Worm (Caenorhabditis elegans): ENCODE data around the gene cdr-3.

Gene cdr-3

DNA sequence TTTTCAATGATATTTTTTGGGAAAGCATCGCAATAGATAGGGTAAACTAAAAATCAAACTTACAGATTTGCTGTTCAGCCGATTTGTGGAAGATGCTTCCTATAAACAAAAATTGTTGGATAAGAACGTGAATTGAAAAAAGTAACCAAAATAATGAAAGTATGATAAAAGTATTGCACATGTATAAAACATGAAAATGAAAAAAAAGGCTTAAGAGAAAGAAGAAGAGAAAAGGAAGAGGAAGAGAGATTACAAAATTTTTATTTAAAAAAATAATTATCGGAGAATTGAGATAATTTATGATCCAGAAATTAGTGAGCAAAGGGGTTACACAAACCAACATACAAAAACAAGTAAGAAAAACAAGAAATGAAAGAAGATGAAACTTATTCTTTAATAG is 24.2 kb upstream of the cdr-3 start, which contains the start of gene pals-37:
pals-37 (minus strand) TSS at position 101 of the 400 bp plus-strand sequence.
- no peak for TF ChIP-seq T22C8.4 (GFP tag; IDR thresholded peaks at IDR 0.05)
- no peak for TF ChIP-seq cog-1 (tag; optimal IDR thresholded peaks at IDR 0.05)
- no peak for TF ChIP-seq ref-1 (GFP tag; conservative IDR thresholded peaks at IDR 0.05)

DNA sequence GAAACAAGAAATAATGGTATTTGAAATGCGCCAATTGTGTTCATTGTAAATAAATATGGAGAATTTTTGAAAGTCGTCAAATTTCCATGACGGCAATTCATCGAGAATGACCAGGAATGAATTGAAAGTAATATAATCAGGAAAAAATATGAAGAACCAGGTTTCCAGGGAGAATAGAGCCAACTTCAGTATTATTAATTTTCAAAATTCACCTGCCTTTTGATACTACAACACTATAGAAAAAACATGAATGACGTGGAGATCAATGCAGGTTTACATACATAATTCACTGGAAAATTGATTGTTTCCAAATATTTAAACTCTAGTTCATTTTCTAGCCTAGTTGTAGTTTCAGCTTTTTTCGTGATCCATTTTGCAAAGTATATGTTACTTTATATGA is 16.5 kb upstream of the cdr-3 start, which contains the start of gene srh-25:
srh-25 (minus strand) TSS at position 101 of the 400 bp plus-strand sequence.
- TF ChIP-seq tab-1 (GFP tag; IDR thresholded peaks at IDR 0.05) = no peak
- TF ChIP-seq T22C8.4 (GFP tag; IDR thresholded peaks at IDR 0.05) = no peak
- TF ChIP-seq ztf-29 (GFP tag; IDR thresholded peaks at IDR 0.05) = no peak
- no peak for TF ChIP-seq cog-1 (tag; optimal IDR thresholded peaks at IDR 0.05)
- no peak for TF ChIP-seq flt-1 (GFP tag; IDR thresholded peaks at IDR 0.05)
- no peak for TF ChIP-seq klf-2 (GFP tag; conservative IDR thresholded peaks at IDR 0.05)
- no peak for TF ChIP-seq med-1 (GFP tag; optimal IDR thresholded peaks at IDR 0.05; ENCODE audit: insufficient read depth)
- no peak for TF ChIP-seq ref-1 (GFP tag; conservative IDR thresholded peaks at IDR 0.05)
- TF ChIP-seq ztf-23 (GFP tag; IDR thresholded peaks at IDR 0.05) = no peak

DNA sequence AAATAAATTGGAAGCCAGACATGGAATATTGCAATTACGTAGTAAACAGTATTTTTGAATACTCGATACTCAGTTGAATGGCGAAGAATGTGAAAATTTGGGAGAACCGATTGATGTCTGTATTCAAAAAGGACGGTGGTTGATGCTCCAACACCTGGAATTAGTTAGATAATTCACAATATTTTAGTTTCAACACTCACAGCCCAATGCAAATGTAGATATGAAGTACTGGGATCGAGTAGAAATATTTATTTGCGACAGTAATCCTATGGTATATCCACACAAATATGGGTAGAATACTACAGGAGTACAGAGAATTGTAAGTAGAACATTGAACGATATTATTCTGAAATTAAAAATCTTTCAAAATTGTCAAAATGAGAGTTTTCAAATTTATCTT is 15.9 kb upstream of the cdr-3 start:
- no peak for TF ChIP-seq T22C8.4 (GFP tag; IDR thresholded peaks at IDR 0.05)
- no peak for TF ChIP-seq tab-1 (GFP tag; IDR thresholded peaks at IDR 0.05)
- TF ChIP-seq ztf-23 (GFP tag; IDR thresholded peaks at IDR 0.05) = no peak
- TF ChIP-seq cog-1 (tag; optimal IDR thresholded peaks at IDR 0.05) = no peak
- no peak for TF ChIP-seq ztf-29 (GFP tag; IDR thresholded peaks at IDR 0.05)
- no peak for TF ChIP-seq med-1 (GFP tag; optimal IDR thresholded peaks at IDR 0.05; ENCODE audit: insufficient read depth)
- no peak for TF ChIP-seq klf-2 (GFP tag; conservative IDR thresholded peaks at IDR 0.05)
- no peak for TF ChIP-seq flt-1 (GFP tag; IDR thresholded peaks at IDR 0.05)
- TF ChIP-seq ref-1 (GFP tag; conservative IDR thresholded peaks at IDR 0.05) = no peak

DNA sequence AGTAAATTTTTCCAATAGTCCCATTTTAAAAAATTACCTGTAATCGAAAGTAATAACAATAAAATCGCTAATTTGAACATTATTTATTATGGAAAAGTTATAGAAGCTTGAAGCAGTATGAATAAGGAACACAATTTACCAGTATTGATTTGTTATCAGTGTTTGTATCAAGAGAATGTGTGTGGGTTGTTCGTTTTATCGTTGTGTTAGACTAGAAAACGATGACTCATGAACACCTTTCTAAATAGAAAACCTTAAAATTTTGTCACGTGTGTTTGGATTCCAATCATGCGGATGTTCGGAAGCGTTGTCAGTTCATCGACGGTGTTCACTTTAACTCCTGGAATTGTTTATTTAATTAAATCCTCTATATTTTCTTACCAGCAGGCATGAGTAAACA is 14.9 kb upstream of the cdr-3 start, which contains the start of gene C54D10.13:
C54D10.13 (minus strand) TSS at position 179 of the 400 bp plus-strand sequence.
- TF ChIP-seq ztf-29 (GFP tag; IDR thresholded peaks at IDR 0.05) (no peak), flt-1 (GFP tag; IDR thresholded peaks at IDR 0.05) (no peak), cog-1 (tag; optimal IDR thresholded peaks at IDR 0.05) (no peak), ref-1 (GFP tag; conservative IDR thresholded peaks at IDR 0.05) (no peak), klf-2 (GFP tag; conservative IDR thresholded peaks at IDR 0.05) (no peak), tab-1 (GFP tag; IDR thresholded peaks at IDR 0.05) (no peak), ztf-23 (GFP tag; IDR thresholded peaks at IDR 0.05) (no peak), T22C8.4 (GFP tag; IDR thresholded peaks at IDR 0.05) (no peak), med-1 (GFP tag; optimal IDR thresholded peaks at IDR 0.05; ENCODE audit: insufficient read depth) (no peak)

DNA sequence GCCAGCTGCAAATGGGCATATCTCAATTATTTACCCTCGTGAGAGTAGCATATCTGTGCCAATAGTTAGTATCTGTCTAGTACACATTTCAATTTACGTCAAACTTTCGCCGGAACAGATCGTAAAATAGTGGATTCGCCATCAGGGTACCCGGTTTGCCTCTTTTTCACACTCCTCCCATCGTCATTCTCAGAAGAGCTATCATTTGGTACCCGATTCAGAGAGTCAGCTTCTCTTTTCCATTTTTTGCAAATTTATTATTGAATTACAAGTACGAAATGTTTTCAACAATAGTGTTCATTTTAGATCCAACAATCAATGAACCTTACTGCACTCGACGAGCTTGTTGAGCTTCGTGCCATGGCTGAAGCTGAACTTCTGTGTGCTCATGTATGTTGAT is 11.9 kb upstream of the cdr-3 start, which contains the start of gene C54D10.5:
C54D10.5 (plus strand) TSS at position 301 of the 400 bp plus-strand sequence.
- TF ChIP-seq cog-1 (tag; optimal IDR thresholded peaks at IDR 0.05) (no peak), med-1 (GFP tag; optimal IDR thresholded peaks at IDR 0.05; ENCODE audit: insufficient read depth) (no peak), klf-2 (GFP tag; conservative IDR thresholded peaks at IDR 0.05) (no peak), ref-1 (GFP tag; conservative IDR thresholded peaks at IDR 0.05) (no peak), tab-1 (GFP tag; IDR thresholded peaks at IDR 0.05) (no peak), flt-1 (GFP tag; IDR thresholded peaks at IDR 0.05) (no peak), T22C8.4 (GFP tag; IDR thresholded peaks at IDR 0.05) (no peak), ztf-23 (GFP tag; IDR thresholded peaks at IDR 0.05) (no peak), ztf-29 (GFP tag; IDR thresholded peaks at IDR 0.05) (no peak)

DNA sequence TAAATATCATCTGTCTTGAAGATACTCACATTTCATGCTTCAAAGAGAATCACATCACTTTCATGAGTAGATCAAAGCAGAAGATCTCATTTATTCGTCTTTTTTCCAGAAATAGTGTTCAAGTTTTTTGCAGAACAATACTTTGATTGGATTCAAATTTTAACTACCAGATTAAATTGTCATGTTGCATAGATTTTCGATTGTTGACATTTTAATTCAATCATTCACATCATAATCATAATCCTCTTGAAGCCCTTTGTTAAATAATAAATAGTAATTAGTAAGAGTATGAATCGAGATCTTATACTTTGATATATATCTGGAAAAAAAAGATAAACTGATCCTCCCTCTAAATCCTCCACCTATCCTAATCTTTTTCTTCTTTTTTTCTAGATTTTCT is 10.6 kb upstream of the cdr-3 start:
- TF ChIP-seq ztf-23 (GFP tag; IDR thresholded peaks at IDR 0.05) (no peak), flt-1 (GFP tag; IDR thresholded peaks at IDR 0.05) (no peak)

DNA sequence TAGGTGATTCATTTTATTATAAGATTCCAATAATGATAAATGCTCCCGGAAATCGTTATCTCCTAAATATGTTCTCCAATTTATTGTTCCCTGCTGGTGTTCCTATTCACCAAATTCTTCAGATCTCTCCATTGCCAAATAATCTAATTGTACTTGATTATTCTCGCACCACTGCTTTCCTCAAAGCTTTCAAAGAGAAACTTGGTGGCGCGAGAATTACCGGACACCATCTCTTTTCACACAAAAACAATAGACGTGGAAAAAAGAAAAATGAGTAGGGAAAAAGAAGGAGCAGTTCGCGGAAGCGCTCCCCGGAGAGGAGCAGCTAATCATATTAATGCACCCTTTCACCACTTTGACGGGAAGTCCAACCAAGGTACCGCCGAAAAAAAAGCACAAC is 4.2 kb upstream of the cdr-3 start:
- TF ChIP-seq ztf-29 (GFP tag; IDR thresholded peaks at IDR 0.05) (no peak), flt-1 (GFP tag; IDR thresholded peaks at IDR 0.05) (no peak), cog-1 (tag; optimal IDR thresholded peaks at IDR 0.05) (no peak), klf-2 (GFP tag; conservative IDR thresholded peaks at IDR 0.05) (no peak), T22C8.4 (GFP tag; IDR thresholded peaks at IDR 0.05) (no peak), med-1 (GFP tag; optimal IDR thresholded peaks at IDR 0.05; ENCODE audit: insufficient read depth) (no peak), ref-1 (GFP tag; conservative IDR thresholded peaks at IDR 0.05) (no peak), ztf-23 (GFP tag; IDR thresholded peaks at IDR 0.05) (no peak), tab-1 (GFP tag; IDR thresholded peaks at IDR 0.05) (no peak)

DNA sequence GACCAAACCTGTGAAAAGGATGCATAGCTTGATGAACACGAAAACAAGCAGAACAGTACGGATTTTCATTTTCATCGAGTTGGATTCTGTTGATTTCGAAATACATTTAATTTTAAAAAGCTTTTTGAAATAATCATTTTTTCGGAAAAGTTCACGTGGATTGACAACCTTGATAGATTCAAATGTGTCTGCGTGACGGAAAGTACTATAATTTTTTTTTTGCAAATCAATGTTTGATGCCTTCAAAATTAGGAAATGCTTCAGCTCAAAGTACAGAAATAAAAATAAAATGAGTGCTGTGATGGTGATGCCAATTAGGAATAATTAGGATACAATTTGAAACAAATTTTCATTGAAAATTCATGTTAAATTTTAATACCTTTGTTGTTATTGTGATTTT is 3.7 kb upstream of the cdr-3 start, which contains the start of gene C54D10.4:
C54D10.4 (minus strand) TSS at position 101 of the 400 bp plus-strand sequence.
- no peak for TF ChIP-seq tab-1 (GFP tag; IDR thresholded peaks at IDR 0.05)
- TF ChIP-seq flt-1 (GFP tag; IDR thresholded peaks at IDR 0.05) = no peak
- TF ChIP-seq ztf-23 (GFP tag; IDR thresholded peaks at IDR 0.05) = no peak

DNA sequence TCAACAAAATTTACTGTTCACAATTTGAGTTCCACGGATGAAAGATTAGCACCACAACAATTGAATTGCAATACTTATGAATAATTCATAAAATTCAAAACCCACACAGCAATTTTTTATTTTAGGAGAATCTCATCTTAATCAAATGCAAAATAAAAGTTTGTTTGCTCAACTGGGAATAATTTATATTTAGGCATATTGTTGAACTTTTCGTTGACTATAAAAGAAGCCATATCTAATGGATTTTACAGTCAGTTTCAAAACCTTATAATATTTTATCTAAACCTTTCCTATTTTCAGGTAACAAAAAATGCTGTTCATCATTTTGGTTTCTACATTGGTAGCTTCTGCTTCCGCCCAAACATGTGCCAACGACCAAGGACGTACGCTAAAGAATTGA is 1.1 kb upstream of the cdr-3 start, which contains the start of gene C54D10.3:
C54D10.3 (plus strand) TSS at position 301 of the 400 bp plus-strand sequence.
- no peak for TF ChIP-seq T22C8.4 (GFP tag; IDR thresholded peaks at IDR 0.05)

DNA sequence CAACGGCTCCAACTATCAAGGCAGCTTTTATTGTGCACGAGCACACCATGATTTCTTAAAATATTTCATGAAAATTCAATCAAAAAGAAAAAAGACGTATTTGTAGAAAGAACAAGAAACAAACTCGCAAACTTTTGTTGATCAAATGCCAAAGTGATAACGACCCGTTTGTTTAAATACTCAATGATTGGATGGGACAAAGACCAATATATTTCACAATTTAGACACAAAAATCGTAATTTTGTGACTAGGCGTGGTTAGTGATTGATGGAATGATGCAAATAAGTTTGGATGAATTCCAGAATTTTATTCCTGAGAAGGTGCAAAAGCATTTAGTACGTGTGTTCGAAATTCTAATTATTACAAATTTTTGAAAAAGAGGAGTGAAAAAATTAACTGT is 1.5 kb downstream of the cdr-3 start, which contains the start of gene cdr-2:
cdr-2 (minus strand) TSS at position 54 of the 400 bp plus-strand sequence.
- TF ChIP-seq klf-2 (GFP tag; conservative IDR thresholded peaks at IDR 0.05) (no peak), flt-1 (GFP tag; IDR thresholded peaks at IDR 0.05) (no peak), med-1 (GFP tag; optimal IDR thresholded peaks at IDR 0.05; ENCODE audit: insufficient read depth) (no peak), ztf-29 (GFP tag; IDR thresholded peaks at IDR 0.05) (no peak)

DNA sequence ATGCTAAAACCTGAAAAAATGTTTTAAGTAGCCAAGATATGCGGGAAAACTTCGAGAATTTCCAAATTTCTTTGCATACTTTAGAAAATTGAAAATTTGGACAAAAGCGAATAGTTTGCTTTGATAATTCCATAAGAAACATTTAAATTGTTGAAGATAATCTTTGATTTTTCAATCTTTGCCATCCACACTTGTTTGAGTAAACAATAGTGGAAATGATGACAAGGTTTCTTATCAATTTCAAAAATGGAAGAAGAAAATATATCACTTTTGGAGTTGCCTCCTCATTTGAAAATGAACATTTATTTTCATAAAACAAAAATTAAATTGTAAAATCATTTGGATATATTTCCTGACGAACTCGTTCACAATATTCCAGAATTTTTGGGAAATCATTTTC is 2.8 kb downstream of the cdr-3 start:
- no peak for TF ChIP-seq T22C8.4 (GFP tag; IDR thresholded peaks at IDR 0.05)
- no peak for TF ChIP-seq klf-2 (GFP tag; conservative IDR thresholded peaks at IDR 0.05)
- no peak for TF ChIP-seq flt-1 (GFP tag; IDR thresholded peaks at IDR 0.05)
- TF ChIP-seq ztf-29 (GFP tag; IDR thresholded peaks at IDR 0.05) = no peak
- TF ChIP-seq ztf-23 (GFP tag; IDR thresholded peaks at IDR 0.05) = no peak
- TF ChIP-seq tab-1 (GFP tag; IDR thresholded peaks at IDR 0.05) = no peak
- no peak for TF ChIP-seq med-1 (GFP tag; optimal IDR thresholded peaks at IDR 0.05; ENCODE audit: insufficient read depth)
- no peak for TF ChIP-seq cog-1 (tag; optimal IDR thresholded peaks at IDR 0.05)
- no peak for TF ChIP-seq ref-1 (GFP tag; conservative IDR thresholded peaks at IDR 0.05)
